Worm (Caenorhabditis elegans): Measurements from ENCODE around the gene pid-5.

The pid-5 gene

DNA sequence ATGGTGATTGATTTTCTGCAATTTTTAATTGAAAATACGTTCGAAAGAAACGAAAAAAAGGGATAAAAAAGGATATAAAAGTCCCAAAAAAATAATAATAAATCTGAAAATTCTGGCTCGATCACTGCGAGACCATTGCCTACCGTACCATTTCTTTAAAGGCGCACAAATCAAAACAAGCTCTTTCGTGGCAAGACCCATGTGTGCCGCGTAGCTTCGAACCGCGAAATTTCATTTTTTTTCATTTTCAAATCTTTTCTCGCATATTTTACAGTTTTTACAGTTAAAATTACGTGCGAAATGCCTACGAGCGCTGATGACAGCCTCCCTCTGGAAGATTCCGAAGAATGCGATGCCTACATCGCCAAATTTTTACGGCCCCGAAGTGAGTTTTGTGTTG lies at the start of gene pid-5, which contains the start of gene coh-4:
Gene pid-5 (plus strand): TSS at position 259 of the 400 bp plus-strand sequence.
Gene coh-4 (minus strand): TSS at position 17 of the 400 bp plus-strand sequence.
- TF ChIP-seq W03F9.2 (tag; optimal IDR thresholded peaks at IDR 0.05) (peak; percentile 24), him-1 (tag; optimal IDR thresholded peaks at IDR 0.05) (no peak), dao-5 (tag; optimal IDR thresholded peaks at IDR 0.05) (no peak)

DNA sequence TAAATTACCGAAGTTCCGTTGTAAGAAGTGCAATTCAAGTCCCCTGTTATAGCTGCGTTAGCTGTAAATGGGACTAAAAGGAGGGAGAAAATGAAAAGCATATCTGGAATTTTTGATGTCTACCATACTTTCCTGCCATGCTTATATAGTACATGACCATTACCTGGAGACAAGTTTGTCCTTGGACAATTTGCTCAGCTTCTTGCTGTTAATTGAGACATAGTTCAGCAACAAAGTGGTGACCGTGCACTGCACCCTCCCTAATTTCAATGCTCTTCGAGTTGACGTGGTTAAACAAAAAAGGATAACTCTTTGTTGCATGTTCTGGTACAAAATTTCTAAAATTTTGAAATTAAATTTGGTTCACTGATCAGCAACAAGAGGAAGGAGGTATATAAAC lies 48.2 kb upstream of the pid-5 start, which contains the start of gene T05B4.13:
Gene T05B4.13 (minus strand): TSS at position 101 of the 400 bp plus-strand sequence.
- no peak for TF ChIP-seq W03F9.2 (tag; optimal IDR thresholded peaks at IDR 0.05)
- no peak for TF ChIP-seq dao-5 (tag; optimal IDR thresholded peaks at IDR 0.05)

DNA sequence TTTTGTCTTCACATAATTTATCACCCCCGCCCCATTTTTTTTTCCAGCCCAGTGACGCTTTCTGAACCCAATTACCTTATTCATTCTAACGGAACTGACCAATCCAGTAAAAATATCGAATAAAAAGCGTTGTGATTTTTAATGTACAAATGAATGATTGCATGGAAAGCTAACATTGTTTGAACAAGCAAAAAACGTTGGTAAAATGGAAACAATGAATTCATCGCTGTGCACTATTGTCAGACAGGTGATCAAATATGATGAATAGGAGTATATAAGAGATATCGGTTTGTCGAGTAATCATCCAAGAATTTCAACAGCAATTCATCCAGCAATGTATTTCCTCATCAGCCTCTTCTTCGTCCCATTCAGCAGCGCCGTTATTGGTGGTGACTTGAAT lies 46.1 kb upstream of the pid-5 start, which contains the start of gene phat-4:
Gene phat-4 (plus strand): TSS at position 301 of the 400 bp plus-strand sequence.
- TF ChIP-seq dao-5 (tag; optimal IDR thresholded peaks at IDR 0.05) (no peak), W03F9.2 (tag; optimal IDR thresholded peaks at IDR 0.05) (no peak), him-1 (tag; optimal IDR thresholded peaks at IDR 0.05) (no peak)

DNA sequence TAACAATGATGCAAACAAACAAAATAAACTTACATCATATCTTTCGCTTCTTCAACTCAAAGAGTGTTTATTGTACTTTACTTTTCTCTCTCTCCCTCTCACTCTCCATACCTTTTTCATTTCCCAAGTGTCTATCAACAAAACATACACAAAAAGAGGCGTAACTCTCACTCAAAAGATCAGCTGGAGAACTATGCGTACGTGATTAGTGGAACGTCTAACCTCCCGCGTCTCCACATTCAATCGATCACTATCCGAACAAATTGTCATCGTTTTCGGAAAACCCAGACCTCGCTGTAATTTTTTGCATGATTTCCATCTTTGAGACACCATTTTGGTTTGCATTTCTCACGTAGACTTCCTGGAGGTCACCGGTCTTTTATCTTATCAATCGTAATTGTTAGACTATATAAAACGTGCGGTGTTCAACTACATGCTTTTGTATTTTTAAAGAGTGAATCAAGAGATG lies 44.2 kb upstream of the pid-5 start, which contains the start of gene nhr-57:
Gene nhr-57 (plus strand): TSS at position 419 of the 469 bp plus-strand sequence.
- TF ChIP-seq W03F9.2 (tag; optimal IDR thresholded peaks at IDR 0.05) (no peak), him-1 (tag; optimal IDR thresholded peaks at IDR 0.05) (no peak), dao-5 (tag; optimal IDR thresholded peaks at IDR 0.05) (no peak)

DNA sequence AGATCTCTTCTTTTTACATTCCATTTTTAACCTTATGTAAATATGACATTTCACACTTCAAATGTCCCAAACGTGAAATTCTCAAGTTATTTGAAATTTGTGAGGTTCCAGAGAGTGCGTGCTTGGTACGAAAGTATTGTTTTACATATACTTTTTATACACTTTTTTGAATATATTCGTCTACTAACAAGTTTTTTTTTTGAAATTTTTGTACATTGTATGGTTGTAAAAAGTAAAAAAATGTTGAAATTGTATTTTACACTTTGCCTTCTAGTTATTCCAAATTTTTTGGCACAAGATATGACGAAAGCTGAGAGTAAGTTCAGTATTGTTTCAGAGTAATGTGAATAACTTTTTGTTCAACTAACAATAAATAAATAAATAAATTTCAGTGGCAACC lies 41.0 kb upstream of the pid-5 start, which contains the start of gene lgc-1:
Gene lgc-1 (plus strand): TSS at position 301 of the 400 bp plus-strand sequence.
- TF ChIP-seq him-1 (tag; optimal IDR thresholded peaks at IDR 0.05) (no peak), dao-5 (tag; optimal IDR thresholded peaks at IDR 0.05) (no peak), W03F9.2 (tag; optimal IDR thresholded peaks at IDR 0.05) (no peak)

DNA sequence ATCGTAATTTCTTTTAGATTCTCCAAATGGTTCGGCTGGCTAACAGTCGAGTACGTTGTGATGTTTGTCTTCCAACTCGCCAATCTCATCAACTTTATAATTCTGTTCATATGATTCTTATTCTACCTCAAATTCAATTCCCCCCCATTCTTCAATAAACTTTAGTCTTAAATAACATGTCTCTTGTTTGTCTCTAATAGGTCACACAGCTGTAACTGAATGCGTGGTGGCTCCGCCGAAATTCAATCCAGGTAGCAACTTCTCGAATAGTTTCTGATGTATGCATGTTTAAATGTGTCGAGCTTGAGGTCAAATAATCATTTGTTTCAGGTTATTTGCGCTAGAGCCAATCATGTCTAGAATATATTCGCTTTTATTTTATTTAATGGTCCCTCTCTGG lies 37.0 kb upstream of the pid-5 start, which contains the start of gene lgc-29:
Gene lgc-29 (plus strand): TSS at position 301 of the 400 bp plus-strand sequence.
- TF ChIP-seq dao-5 (tag; optimal IDR thresholded peaks at IDR 0.05) (no peak), W03F9.2 (tag; optimal IDR thresholded peaks at IDR 0.05) (no peak), him-1 (tag; optimal IDR thresholded peaks at IDR 0.05) (no peak)

DNA sequence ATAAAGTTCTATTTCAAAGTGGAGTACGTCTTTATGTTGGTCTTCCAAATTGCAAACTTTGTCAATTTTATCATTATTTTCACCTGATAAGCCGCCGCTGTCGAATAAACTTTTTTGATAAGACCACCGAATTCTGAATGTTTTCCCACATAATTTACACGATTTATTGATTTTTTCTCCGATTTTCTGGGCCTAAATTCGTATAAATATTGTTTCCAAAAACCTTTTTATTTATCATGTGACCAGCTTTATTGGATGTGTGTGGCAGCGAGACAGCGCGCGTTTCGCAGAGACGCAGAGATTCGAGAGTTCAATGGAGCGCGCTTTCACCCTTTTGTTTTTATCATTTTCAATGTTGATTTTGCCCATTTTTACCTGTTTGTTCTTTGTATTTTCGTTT lies 32.6 kb upstream of the pid-5 start:
- no peak for TF ChIP-seq him-1 (tag; optimal IDR thresholded peaks at IDR 0.05)
- peak; percentile 66 for TF ChIP-seq W03F9.2 (tag; optimal IDR thresholded peaks at IDR 0.05)
- TF ChIP-seq dao-5 (tag; optimal IDR thresholded peaks at IDR 0.05): no peak

DNA sequence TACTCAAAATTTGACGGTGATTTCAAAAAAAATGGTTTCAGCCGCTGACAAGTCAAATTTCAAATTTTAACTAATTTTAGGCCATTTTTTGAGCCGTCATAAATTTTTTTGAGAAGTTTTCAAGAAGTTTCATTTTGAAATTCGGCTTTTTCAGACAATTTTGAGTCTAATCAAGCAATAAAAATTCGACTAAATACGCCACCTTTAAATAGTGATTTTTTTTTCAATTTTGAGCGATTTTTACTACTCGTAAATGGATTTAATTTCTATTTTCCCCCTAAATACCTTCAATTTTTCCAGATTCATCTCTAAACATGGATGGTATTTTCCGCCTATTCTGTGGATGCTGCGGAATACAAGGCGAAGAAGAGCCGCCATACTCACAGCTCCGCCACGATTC lies 31.5 kb upstream of the pid-5 start, which contains the start of gene Y45G5AL.1:
Gene Y45G5AL.1 (plus strand): TSS at position 301 of the 400 bp plus-strand sequence.
- TF ChIP-seq him-1 (tag; optimal IDR thresholded peaks at IDR 0.05) (no peak), W03F9.2 (tag; optimal IDR thresholded peaks at IDR 0.05) (no peak), dao-5 (tag; optimal IDR thresholded peaks at IDR 0.05) (no peak)

DNA sequence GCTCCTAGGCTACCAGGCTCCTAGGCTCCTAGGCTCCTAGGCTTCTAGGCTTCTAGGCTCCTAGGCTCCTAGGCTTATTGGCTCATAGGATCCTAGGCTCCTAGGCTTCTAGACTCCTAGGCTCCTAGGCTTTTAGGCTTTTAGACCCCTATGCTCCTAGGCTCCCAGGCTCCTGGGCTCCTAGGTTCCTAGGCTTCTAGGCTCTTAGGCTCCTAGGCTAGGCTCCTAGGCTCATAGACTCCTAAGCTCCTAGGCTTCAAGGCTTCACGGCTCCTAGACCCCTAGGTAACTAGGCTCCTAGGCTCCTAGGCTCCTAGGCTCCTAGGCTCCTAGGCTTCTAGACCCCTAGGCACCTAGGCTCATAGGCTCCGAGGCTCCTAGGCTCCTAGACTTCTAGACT lies 24.3 kb upstream of the pid-5 start:
- TF ChIP-seq him-1 (tag; optimal IDR thresholded peaks at IDR 0.05): no peak
- no peak for TF ChIP-seq dao-5 (tag; optimal IDR thresholded peaks at IDR 0.05)
- TF ChIP-seq W03F9.2 (tag; optimal IDR thresholded peaks at IDR 0.05): no peak

DNA sequence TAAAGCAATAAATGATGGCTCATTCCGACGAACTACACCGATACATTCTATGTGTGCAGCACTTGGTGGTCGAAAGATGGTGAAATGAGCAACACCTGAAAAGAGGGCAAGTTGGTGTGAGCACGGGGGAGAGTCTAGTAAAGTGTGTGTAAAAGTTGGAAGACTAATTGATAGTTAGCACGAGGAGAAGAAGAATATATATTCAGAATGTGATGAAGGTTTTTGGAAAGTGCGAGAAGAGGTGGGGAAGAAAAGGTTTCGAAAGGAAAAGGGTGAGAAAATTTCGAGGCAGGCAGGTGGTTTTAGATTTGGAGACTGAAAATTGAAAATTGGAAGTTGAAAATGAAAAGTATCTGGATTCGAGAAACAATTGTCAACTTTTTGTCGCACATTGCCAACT lies 23.5 kb upstream of the pid-5 start, which contains the start of gene Y45G5AM.6:
Gene Y45G5AM.6 (minus strand): TSS at position 101 of the 400 bp plus-strand sequence.
- TF ChIP-seq dao-5 (tag; optimal IDR thresholded peaks at IDR 0.05) (no peak), him-1 (tag; optimal IDR thresholded peaks at IDR 0.05) (no peak), W03F9.2 (tag; optimal IDR thresholded peaks at IDR 0.05) (no peak)

DNA sequence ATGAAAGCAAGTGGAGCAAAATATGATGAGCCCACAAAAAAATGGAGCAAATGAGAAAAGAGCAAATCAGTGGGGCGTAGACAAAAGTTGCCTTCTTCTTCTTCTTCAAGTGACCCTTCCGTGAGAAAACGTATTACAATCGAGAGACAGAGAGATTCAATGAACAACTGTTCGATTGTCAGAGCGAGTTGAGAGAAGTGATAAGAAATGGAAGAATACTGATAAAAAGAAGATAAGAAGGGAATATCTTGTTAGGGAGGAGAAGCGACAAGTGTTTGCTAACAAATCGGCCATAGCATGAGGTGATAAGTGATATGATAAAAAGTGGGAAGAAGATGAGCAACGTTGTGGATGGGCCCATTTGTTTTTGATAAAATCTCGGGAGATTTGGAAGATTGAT lies 18.4 kb upstream of the pid-5 start:
- no peak for TF ChIP-seq dao-5 (tag; optimal IDR thresholded peaks at IDR 0.05)
- no peak for TF ChIP-seq him-1 (tag; optimal IDR thresholded peaks at IDR 0.05)
- no peak for TF ChIP-seq W03F9.2 (tag; optimal IDR thresholded peaks at IDR 0.05)

DNA sequence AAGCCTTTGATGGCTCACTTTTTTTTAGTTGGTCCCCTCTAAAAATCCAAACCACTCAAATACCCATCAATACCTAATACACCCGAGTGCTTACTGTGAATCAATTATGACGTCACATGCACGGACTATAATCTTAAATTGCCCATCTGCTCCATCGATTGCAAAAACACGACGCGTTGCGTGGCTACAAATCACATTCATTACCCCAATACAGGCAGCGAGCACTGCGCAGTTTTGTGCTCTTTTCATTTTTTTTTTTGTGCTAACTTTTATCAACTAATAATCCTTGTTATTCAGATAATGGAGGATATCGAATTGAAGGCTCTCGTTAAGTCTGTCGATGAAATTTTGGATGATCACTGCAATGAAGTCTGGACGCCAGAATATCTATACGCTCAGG lies 15.6 kb upstream of the pid-5 start, which contains the start of gene Y45G5AM.5:
Gene Y45G5AM.5 (plus strand): TSS at position 301 of the 400 bp plus-strand sequence.
- TF ChIP-seq dao-5 (tag; optimal IDR thresholded peaks at IDR 0.05) (no peak), him-1 (tag; optimal IDR thresholded peaks at IDR 0.05) (no peak), W03F9.2 (tag; optimal IDR thresholded peaks at IDR 0.05) (no peak)

DNA sequence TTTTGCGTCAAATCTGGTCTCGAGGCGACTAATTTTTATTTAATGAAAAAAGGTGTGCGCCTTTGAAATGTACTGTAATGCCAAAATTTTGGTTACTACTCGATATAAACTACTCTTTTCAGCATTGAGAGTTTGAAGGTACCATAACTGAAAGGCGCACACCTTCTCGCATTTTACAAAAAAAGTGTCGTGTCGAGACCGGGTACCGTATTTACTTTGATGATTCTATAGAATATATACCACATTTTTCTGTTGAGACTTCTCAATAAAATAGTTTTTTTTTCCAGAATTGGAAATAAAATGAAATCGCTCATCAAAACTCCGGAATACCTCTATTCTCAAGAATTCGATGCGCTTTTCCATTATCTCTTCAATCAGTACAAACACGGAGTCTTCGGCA lies 12.8 kb upstream of the pid-5 start, which contains the start of gene Y45G5AM.4:
Gene Y45G5AM.4 (plus strand): TSS at position 301 of the 400 bp plus-strand sequence.
- TF ChIP-seq dao-5 (tag; optimal IDR thresholded peaks at IDR 0.05) (no peak), W03F9.2 (tag; optimal IDR thresholded peaks at IDR 0.05) (no peak), him-1 (tag; optimal IDR thresholded peaks at IDR 0.05) (no peak)

DNA sequence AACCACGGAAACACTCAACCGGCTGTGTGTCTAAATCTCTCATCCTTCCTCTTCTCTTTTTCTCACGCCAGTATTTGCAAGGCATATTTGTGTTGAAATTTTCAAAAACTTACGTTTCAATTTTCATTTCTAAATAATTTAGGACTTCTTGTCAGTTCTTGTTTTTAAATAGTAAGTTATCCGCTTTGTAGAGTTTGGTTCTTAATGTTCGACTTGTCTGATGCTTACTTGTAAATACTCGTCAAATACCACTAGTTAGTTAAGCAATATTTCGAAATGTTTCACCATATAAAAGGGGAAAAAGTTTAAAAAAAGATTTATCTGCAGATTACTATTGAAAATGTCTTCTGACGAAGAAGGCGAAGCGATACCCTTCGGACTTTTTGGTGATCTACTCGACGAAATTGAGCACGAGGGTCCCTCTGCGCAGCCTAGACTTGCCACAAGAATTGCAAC lies 11.2 kb upstream of the pid-5 start, which contains the start of gene Y45G5AM.3:
Gene Y45G5AM.3 (plus strand): TSS at position 51 of the 456 bp plus-strand sequence.
- TF ChIP-seq him-1 (tag; optimal IDR thresholded peaks at IDR 0.05) (no peak), W03F9.2 (tag; optimal IDR thresholded peaks at IDR 0.05) (no peak)

Measured in whole organism, L4/young adult.